Fruit fly (Drosophila melanogaster) whole organism, wandering third instar larva: ENCODE data around the gene CG31102.
A peak's percentile ranks its signal among the peaks of the same experiment; 100 is the strongest.

Source experiments
- Abd-B ChIP-seq: fragments of >200 bp; optimal IDR thresholded peaks from 2 replicates; lab custom pipeline; 2017; ENCODE audit warnings: missing biosample characterization, missing genetic modification characterization
- CG32264 ChIP-seq: fragments of 200-800 bp; sonication (Bioruptor generic); optimal IDR thresholded peaks from 2 replicates; lab custom pipeline; 2016; ENCODE audit warnings: missing biosample characterization, missing genetic modification characterization
- CG9705 ChIP-seq: fragments of 200-800 bp; sonication (Bioruptor generic); optimal IDR thresholded peaks from 2 replicates; lab custom pipeline; 2018; ENCODE audit warnings: missing biosample characterization, mild to moderate bottlenecking, missing genetic modification characterization
- CrebA ChIP-seq: fragments of 200-800 bp; sonication (Bioruptor generic); optimal IDR thresholded peaks from 2 replicates; lab custom pipeline; 2016; ENCODE audit warnings: missing biosample characterization, mild to moderate bottlenecking, missing genetic modification characterization, borderline replicate concordance
- Dfd ChIP-seq: fragments of >200 bp; optimal IDR thresholded peaks from 2 replicates; lab custom pipeline; 2017; ENCODE audit warnings: missing biosample characterization, missing genetic modification characterization
- Dif ChIP-seq: fragments of 200-275, 200-300 bp; sonication (Bioruptor generic); optimal IDR thresholded peaks from 2 replicates; lab custom pipeline; 2018; ENCODE audit warnings: missing biosample characterization, missing genetic modification characterization; ENCODE audit not compliant: partially characterized antibody
- GATAd ChIP-seq: sonication (Bioruptor generic); optimal IDR thresholded peaks from 2 replicates; lab custom pipeline; 2016; ENCODE audit warnings: missing biosample characterization, missing genetic modification characterization
- HLH106 ChIP-seq: fragments of 200-800 bp; optimal IDR thresholded peaks from 3 replicates; lab custom pipeline; 2019; ENCODE audit warnings: missing biosample characterization, mild to moderate bottlenecking, missing genetic modification characterization, moderate library complexity
- Hnf4 ChIP-seq: fragments of 200-800 bp; sonication (Bioruptor generic); optimal IDR thresholded peaks from 2 replicates; lab custom pipeline; 2016; ENCODE audit warnings: missing biosample characterization, mild to moderate bottlenecking, missing genetic modification characterization
- Hr78 ChIP-seq: fragments of >200 bp; optimal IDR thresholded peaks from 2 replicates; lab custom pipeline; 2017; ENCODE audit warnings: missing biosample characterization, missing genetic modification characterization
- Hr83 ChIP-seq: fragments of 200-300 bp; sonication (Bioruptor generic); optimal IDR thresholded peaks from 2 replicates; lab custom pipeline; 2016; ENCODE audit warnings: missing biosample characterization, mild to moderate bottlenecking, missing genetic modification characterization, moderate library complexity; ENCODE audit not compliant: poor library complexity, severe bottlenecking
- Jra ChIP-seq: sonication (Bioruptor generic); optimal IDR thresholded peaks from 2 replicates; lab custom pipeline; 2016; ENCODE audit warnings: missing biosample characterization, missing genetic modification characterization
- Mio ChIP-seq: sonication (Bioruptor generic); optimal IDR thresholded peaks from 2 replicates; lab custom pipeline; 2016; ENCODE audit warnings: missing biosample characterization, missing genetic modification characterization
- Myc ChIP-seq: fragments of >200 bp; optimal IDR thresholded peaks from 2 replicates; lab custom pipeline; 2017
- N ChIP-seq: fragments of >200 bp; optimal IDR thresholded peaks from 2 replicates; lab custom pipeline; 2018; ENCODE audit warnings: missing biosample characterization, missing external identifiers, missing genetic modification characterization
- OdsH ChIP-seq: fragments of 200-800 bp; sonication (Bioruptor generic); optimal IDR thresholded peaks from 2 replicates; lab custom pipeline; 2016; ENCODE audit warnings: missing biosample characterization, mild to moderate bottlenecking, missing genetic modification characterization
- Rel ChIP-seq, 2 experiments: fragments of 200-800 bp; sonication (Bioruptor generic) in 1 of 2; optimal IDR thresholded peaks; 2 replicates in 1 of 2; 3 replicates in 1 of 2; lab custom pipeline; 2016 to 2019; ENCODE audit warnings: mild to moderate bottlenecking in 2 of 2, missing biosample characterization in 2 of 2, missing genetic modification characterization in 2 of 2, moderate library complexity in 1 of 2
- Sp1 ChIP-seq: fragments of 200-800 bp; sonication (Bioruptor generic); optimal IDR thresholded peaks from 3 replicates; lab custom pipeline; 2019; ENCODE audit warnings: missing biosample characterization, mild to moderate bottlenecking, missing genetic modification characterization, moderate library complexity
- Vsx2 ChIP-seq: fragments of 200-300, 225-300 bp; sonication (Bioruptor generic); optimal IDR thresholded peaks from 2 replicates; lab custom pipeline; 2018; ENCODE audit warnings: missing biosample characterization, missing genetic modification characterization; ENCODE audit not compliant: partially characterized antibody
- br ChIP-seq: fragments of 200-800 bp; sonication (Bioruptor generic); optimal IDR thresholded peaks from 2 replicates; lab custom pipeline; 2016; ENCODE audit warnings: missing biosample characterization, missing genetic modification characterization
- brk ChIP-seq: fragments of 200-800 bp; sonication (Bioruptor generic); optimal IDR thresholded peaks from 2 replicates; lab custom pipeline; 2016; ENCODE audit warnings: missing biosample characterization, mild to moderate bottlenecking, missing genetic modification characterization
- dl ChIP-seq, 2 experiments: fragments of 175-275, 200-275 bp in 1 of 2; fragments of 200-275 bp in 1 of 2; sonication (Bioruptor generic); optimal IDR thresholded peaks; lab custom pipeline; 2018; ENCODE audit warnings: mild to moderate bottlenecking in 2 of 2, missing biosample characterization in 2 of 2, missing genetic modification characterization in 2 of 2, moderate library complexity in 2 of 2; ENCODE audit not compliant: partially characterized antibody in 2 of 2, insufficient read depth in 1 of 2
- dmrt93B ChIP-seq: fragments of 200-800 bp; sonication (Bioruptor generic); optimal IDR thresholded peaks from 2 replicates; lab custom pipeline; 2018; ENCODE audit warnings: missing biosample characterization, mild to moderate bottlenecking, missing genetic modification characterization
- dsf ChIP-seq: sonication (Bioruptor generic); optimal IDR thresholded peaks from 2 replicates; lab custom pipeline; 2016; ENCODE audit warnings: missing biosample characterization, missing genetic modification characterization, borderline replicate concordance
- ey ChIP-seq: fragments of 200-800 bp; sonication (Bioruptor generic); optimal IDR thresholded peaks from 2 replicates; lab custom pipeline; 2016; ENCODE audit warnings: missing biosample characterization, missing genetic modification characterization
- foxo ChIP-seq, 2 experiments: fragments of 200-800 bp; sonication (Bioruptor generic); optimal IDR thresholded peaks; 2 replicates in 1 of 2; 3 replicates in 1 of 2; lab custom pipeline; 2016 to 2017; ENCODE audit warnings: missing biosample characterization in 2 of 2, missing genetic modification characterization in 2 of 2
- fru ChIP-seq: fragments of 200-800 bp; sonication (Bioruptor generic); optimal IDR thresholded peaks from 3 replicates; lab custom pipeline; 2016; ENCODE audit warnings: missing biosample characterization, mild to moderate bottlenecking, missing genetic modification characterization
- h ChIP-seq: fragments of 200-800 bp; sonication (Bioruptor generic); optimal IDR thresholded peaks from 3 replicates; lab custom pipeline; 2016; ENCODE audit warnings: missing biosample characterization, mild to moderate bottlenecking, missing genetic modification characterization
- jim ChIP-seq: fragments of 175-275, 200-325 bp; sonication (Bioruptor generic); optimal IDR thresholded peaks from 2 replicates; lab custom pipeline; 2016; ENCODE audit warnings: missing biosample characterization, mild to moderate bottlenecking, missing genetic modification characterization
- lola ChIP-seq: fragments of >200 bp; optimal IDR thresholded peaks from 2 replicates; lab custom pipeline; 2017; ENCODE audit warnings: missing biosample characterization, missing genetic modification characterization
- pan ChIP-seq: fragments of >200 bp; optimal IDR thresholded peaks from 2 replicates; lab custom pipeline; 2017
- psq ChIP-seq: fragments of 200-800 bp; sonication (Bioruptor generic); optimal IDR thresholded peaks from 3 replicates; lab custom pipeline; 2017; ENCODE audit warnings: missing biosample characterization, mild to moderate bottlenecking, missing genetic modification characterization, moderate library complexity
- rgr ChIP-seq: fragments of 200-800 bp; sonication (Bioruptor generic); optimal IDR thresholded peaks from 3 replicates; lab custom pipeline; 2016; ENCODE audit warnings: missing biosample characterization, mild to moderate bottlenecking, missing genetic modification characterization
- sage ChIP-seq: fragments of 200-800 bp; sonication (Bioruptor generic); optimal IDR thresholded peaks from 2 replicates; lab custom pipeline; 2016; ENCODE audit warnings: missing biosample characterization, mild to moderate bottlenecking, missing genetic modification characterization
- sv ChIP-seq: fragments of 200-800 bp; sonication (Bioruptor generic); optimal IDR thresholded peaks from 3 replicates; lab custom pipeline; 2016; ENCODE audit warnings: missing biosample characterization, missing genetic modification characterization
- tai ChIP-seq: sonication (Bioruptor generic); optimal IDR thresholded peaks from 2 replicates; lab custom pipeline; 2016; ENCODE audit warnings: missing biosample characterization, missing genetic modification characterization
- usp ChIP-seq: fragments of >200 bp; optimal IDR thresholded peaks from 2 replicates; lab custom pipeline; 2017; ENCODE audit warnings: missing biosample characterization, missing genetic modification characterization
- woc ChIP-seq: sonication (Bioruptor generic); optimal IDR thresholded peaks from 2 replicates; lab custom pipeline; 2016; ENCODE audit warnings: missing biosample characterization, mild to moderate bottlenecking, missing genetic modification characterization

CG31102 gene

DNA sequence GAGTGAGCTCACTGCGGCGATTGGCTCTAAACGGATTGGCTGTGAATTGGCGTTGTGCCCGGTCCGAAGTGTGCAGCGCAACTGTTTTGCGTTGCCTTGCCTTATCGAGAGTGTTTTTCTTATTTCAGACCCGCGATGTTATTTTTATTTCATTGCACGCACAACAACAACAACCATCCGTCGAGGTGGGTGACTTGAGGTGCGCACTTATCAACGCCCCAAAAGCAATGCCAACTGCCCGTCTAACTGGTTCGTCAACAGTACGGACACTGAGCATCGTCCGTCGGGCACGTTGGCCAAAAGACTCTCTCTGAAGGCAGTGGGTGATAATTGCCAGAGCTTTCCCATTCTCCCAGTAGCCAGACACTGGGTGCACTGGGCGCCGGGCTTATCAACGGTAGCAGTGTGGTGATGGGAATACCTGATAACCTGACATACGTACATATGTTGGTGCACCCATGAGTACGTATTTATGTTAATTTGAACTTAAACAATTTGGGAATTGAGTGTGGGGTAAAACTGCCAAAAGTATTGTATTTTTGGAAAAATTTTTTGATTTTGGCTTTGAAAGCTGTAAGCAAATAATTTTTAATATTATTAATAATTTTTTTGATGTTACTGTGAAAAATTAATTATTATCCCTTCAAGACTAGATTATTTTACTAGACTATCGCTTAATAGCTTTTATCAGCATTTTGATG, at the start of gene CG31102:
CG31102 (minus strand) TSS at position 275 of the 701 bp plus-strand sequence.
- TF ChIP-seq Hr83 (GFP tag; lab: Kevin White, UChicago): peak; percentile 12
- TF ChIP-seq Hnf4 (GFP tag; lab: Kevin White, UChicago): peak; percentile 40
- TF ChIP-seq lola (GFP tag; lab: Kevin White, UChicago): no peak
- TF ChIP-seq h (GFP tag; lab: Kevin White, UChicago): peak; percentile 93
- no peak for TF ChIP-seq ey
- no peak for TF ChIP-seq OdsH (GFP tag; lab: Kevin White, UChicago)
- no peak for TF ChIP-seq pan
- no peak for TF ChIP-seq tai
- peak; percentile 39 for TF ChIP-seq fru
- peak; percentile 7 for TF ChIP-seq sage (GFP tag; lab: Kevin White, UChicago)
- no peak for TF ChIP-seq foxo (GFP tag; optimal IDR thresholded peaks at IDR 0.05; lab: Kevin White, UChicago)
- TF ChIP-seq Jra (GFP tag; lab: Kevin White, UChicago): peak; percentile 32
- TF ChIP-seq Dfd: no peak
- no peak for TF ChIP-seq Sp1 (GFP tag; lab: Kevin White, UChicago)
- no peak for TF ChIP-seq dmrt93B
- peak in 1 of 2 experiments; percentile 60 for TF ChIP-seq dl (GFP tag; optimal IDR thresholded peaks at IDR 0.05; lab: Kevin White, UChicago; ENCODE audit: insufficient read depth in 1 of 2, partially characterized antibody in 2 of 2)
- TF ChIP-seq CG32264 (GFP tag; lab: Kevin White, UChicago): no peak
- peak; percentile 82 for TF ChIP-seq CrebA
- no peak for TF ChIP-seq Rel (GFP tag; optimal IDR thresholded peaks at IDR 0.05; lab: Kevin White, UChicago)
- TF ChIP-seq Rel (tag; optimal IDR thresholded peaks at IDR 0.05; lab: Kevin White, UChicago): peak; percentile 84
- no peak for TF ChIP-seq HLH106 (tag; lab: Kevin White, UChicago)
- no peak for TF ChIP-seq Myc
- no peak for TF ChIP-seq Mio (GFP tag; lab: Kevin White, UChicago)
- peak; percentile 7 for TF ChIP-seq Dif (GFP tag; lab: Kevin White, UChicago)
- no peak for TF ChIP-seq jim (GFP tag; lab: Kevin White, UChicago)
- no peak for TF ChIP-seq brk
- no peak for TF ChIP-seq GATAd (GFP tag; lab: Kevin White, UChicago)
- TF ChIP-seq sv (GFP tag; lab: Kevin White, UChicago): no peak
- peak; percentile 37 for TF ChIP-seq Vsx2 (GFP tag; lab: Kevin White, UChicago)
- TF ChIP-seq rgr (GFP tag; lab: Kevin White, UChicago): peak; percentile 33
- no peak for TF ChIP-seq psq
- no peak for TF ChIP-seq dsf (GFP tag; lab: Kevin White, UChicago)
- no peak for TF ChIP-seq usp
- no peak for TF ChIP-seq Abd-B
- no peak for TF ChIP-seq CG9705 (GFP tag; lab: Kevin White, UChicago)
- TF ChIP-seq br (GFP tag; lab: Kevin White, UChicago): peak; percentile 14
- no peak for TF ChIP-seq woc (GFP tag; lab: Kevin White, UChicago)
- no peak for TF ChIP-seq N (GFP tag; lab: Kevin White, UChicago)
- TF ChIP-seq Hr78 (GFP tag; lab: Kevin White, UChicago): no peak

DNA sequence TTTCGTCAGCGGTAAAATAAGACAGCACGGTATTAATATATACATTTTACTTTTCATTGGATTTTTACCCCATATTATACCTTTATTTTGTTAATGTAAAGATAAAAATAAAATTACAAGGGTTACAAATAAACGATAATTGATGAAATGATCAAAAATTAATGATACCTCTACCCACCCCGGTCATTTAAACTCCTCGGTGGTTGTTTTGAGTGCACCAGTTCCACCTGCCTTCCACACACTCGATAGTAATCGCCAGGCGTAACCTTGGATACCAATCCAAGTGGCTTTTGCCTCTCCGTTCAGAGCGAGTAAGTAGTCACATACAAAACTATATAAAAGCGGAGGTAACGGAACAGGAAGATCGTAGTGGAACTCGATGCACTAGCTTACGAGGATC, 44.6 kb upstream of the CG31102 start, which contains the start of gene rha:
rha (plus strand) TSS at position 301 of the 400 bp plus-strand sequence.
- no peak for TF ChIP-seq psq

DNA sequence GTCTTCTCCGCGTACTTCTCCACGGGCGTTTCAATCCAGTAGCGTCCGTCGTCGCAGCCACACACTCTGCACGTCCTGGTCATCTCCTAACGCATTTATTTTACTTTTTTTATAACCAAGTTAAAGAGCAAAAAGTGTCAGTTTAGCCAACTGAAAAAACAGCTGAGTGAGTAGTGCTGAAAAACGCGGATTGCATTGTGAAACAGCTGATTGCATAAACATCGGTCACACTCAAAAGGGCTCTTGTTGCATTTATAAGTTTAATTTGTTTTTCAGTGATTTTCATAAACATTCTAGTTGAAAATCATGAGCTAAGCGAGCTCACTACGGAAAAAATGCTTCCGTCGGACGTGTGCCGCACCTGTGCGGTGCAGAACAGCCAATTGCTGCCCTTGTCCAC, 39.7 kb upstream of the CG31102 start, which contains the start of the genes CG10669 and CG11902:
CG10669 (minus strand) TSS at position 179 of the 400 bp plus-strand sequence.
CG11902 (plus strand) TSS at position 193 of the 400 bp plus-strand sequence.
- TF ChIP-seq dsf (GFP tag; lab: Kevin White, UChicago) (no peak), Hr83 (GFP tag; lab: Kevin White, UChicago) (peak; percentile 18)
- TF ChIP-seq, all 38 proteins: peak for 1
